ENCODE assay signal across 1 fruit fly cellular context in the genomic region with DNA sequence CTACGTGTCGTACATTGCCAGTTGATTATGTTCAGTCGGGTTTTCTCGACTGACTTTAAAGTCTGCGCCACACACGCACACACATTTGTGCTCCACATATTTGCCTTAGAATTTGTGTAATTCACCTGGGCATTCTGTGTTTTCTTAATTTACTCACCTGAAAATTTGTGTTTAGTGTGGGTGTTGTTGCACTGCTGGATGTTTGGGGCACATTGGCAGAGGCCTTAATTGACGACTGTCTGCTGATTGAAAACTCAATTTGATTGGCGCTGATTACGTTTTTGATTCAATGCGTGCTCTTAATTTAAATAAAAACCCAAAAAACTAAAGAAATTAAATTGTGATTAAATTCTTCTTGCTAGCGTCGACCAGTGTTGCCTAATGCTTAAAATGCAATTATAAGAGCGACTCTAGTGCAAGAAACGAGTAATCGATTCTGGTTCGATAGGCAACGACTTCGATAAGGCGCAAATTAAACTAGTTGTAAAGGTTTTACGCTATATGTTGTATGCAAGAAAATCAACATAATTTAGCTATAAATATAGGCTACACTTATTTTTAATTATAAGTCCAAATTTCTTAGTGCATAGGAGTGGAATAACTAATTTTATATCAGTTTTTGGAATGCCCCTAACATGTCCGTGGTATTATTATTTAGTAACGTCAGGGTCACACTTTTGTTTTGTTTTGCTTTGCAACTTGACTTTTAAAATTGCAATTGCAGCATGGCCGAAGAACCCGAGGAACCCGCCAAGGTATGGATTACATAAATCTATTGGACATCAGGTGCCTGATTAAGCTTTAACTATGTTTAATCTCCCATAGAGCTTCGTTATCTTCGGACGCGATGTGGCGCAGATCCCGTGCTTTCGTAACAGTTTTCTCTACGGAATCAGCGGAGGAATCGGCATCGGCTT.
TF ChIP-seq lines count a peak whose summit lies in the region.

A gene (minus strand): TSS at position 51 of the 917 bp plus-strand sequence.
A gene (minus strand): TSS at position 403 of the 917 bp plus-strand sequence.

TF ChIP-seq in whole organism, embryonic, 481 proteins besides CTCF, POLR2A, EP300 and RAD21 (continued from another document and continues in another):
- TF ChIP-seq CG11696 (GFP tag; IDR thresholded peaks at IDR 0.05; lab: Robert Waterston, UW) (no peak), Hr39 (optimal IDR thresholded peaks at IDR 0.05; lab: Kevin White, UChicago) (no peak), CG9932 (GFP tag; IDR thresholded peaks at IDR 0.05; lab: Robert Waterston, UW) (no peak), lab (GFP tag; optimal IDR thresholded peaks at IDR 0.05; lab: Kevin White, UChicago) (no peak), Fer1 (GFP tag; optimal IDR thresholded peaks at IDR 0.05; lab: Kevin White, UChicago) (peak; percentile 20), dmrt99B (tag; optimal IDR thresholded peaks at IDR 0.05; lab: Kevin White, UChicago) (no peak), CG2678 (tag; optimal IDR thresholded peaks at IDR 0.05; lab: Kevin White, UChicago) (no peak), CG13287 (GFP tag; IDR thresholded peaks at IDR 0.05; lab: Robert Waterston, UW; ENCODE audit: partially characterized antibody) (peak; percentile 82), CG1792 (GFP tag; optimal IDR thresholded peaks at IDR 0.05; lab: Kevin White, UChicago) (no peak), CG13123 (GFP tag; optimal IDR thresholded peaks at IDR 0.05; lab: Kevin White, UChicago) (no peak), gsb (GFP tag; IDR thresholded peaks at IDR 0.05; lab: Robert Waterston, UW) (no peak), Elba2 (GFP tag; optimal IDR thresholded peaks at IDR 0.05; lab: Kevin White, UChicago) (no peak), dan (GFP tag; IDR thresholded peaks at IDR 0.05; lab: Robert Waterston, UW) (no peak), slbo (GFP tag; IDR thresholded peaks at IDR 0.05; lab: Robert Waterston, UW) (no peak), emc (GFP tag; optimal IDR thresholded peaks at IDR 0.05; lab: Kevin White, UChicago) (no peak), Gsc (GFP tag; IDR thresholded peaks at IDR 0.05; lab: Robert Waterston, UW) (no peak), HmgZ (tag; optimal IDR thresholded peaks at IDR 0.05; lab: Kevin White, UChicago) (peak; percentile 35), CG14965 (GFP tag; optimal IDR thresholded peaks at IDR 0.05; lab: Kevin White, UChicago; ENCODE audit: borderline replicate concordance) (no peak), Pdp1 (GFP tag; optimal IDR thresholded peaks at IDR 0.05; lab: Kevin White, UChicago) (peak; percentile 31 to 78), CG3065 (GFP tag; optimal IDR thresholded peaks at IDR 0.05; lab: Kevin White, UChicago) (no peak), lilli (GFP tag; optimal IDR thresholded peaks at IDR 0.05; lab: Kevin White, UChicago) (peak; percentile 66), pb (GFP tag; optimal IDR thresholded peaks at IDR 0.05; lab: Kevin White, UChicago) (no peak), Sry-δ (GFP tag; optimal IDR thresholded peaks at IDR 0.05; lab: Kevin White, UChicago) (peak; percentile 74), CG2120 (GFP tag; optimal IDR thresholded peaks at IDR 0.05; lab: Kevin White, UChicago) (peak; percentile 71), pum (GFP tag; optimal IDR thresholded peaks at IDR 0.05; lab: Kevin White, UChicago) (peak; percentile 34), CG9797 (GFP tag; optimal IDR thresholded peaks at IDR 0.05; lab: Kevin White, UChicago) (peak; percentile 71), chn (GFP tag; optimal IDR thresholded peaks at IDR 0.05; lab: Kevin White, UChicago) (no peak), tll (GFP tag; optimal IDR thresholded peaks at IDR 0.05; lab: Kevin White, UChicago) (peak in 1 of 2 experiments; percentile 68), YL-1 (GFP tag; optimal IDR thresholded peaks at IDR 0.05; lab: Kevin White, UChicago) (peak; percentile 83), HLH3B (GFP tag; IDR thresholded peaks at IDR 0.05; lab: Robert Waterston, UW) (no peak), E2f2 (GFP tag; IDR thresholded peaks at IDR 0.05; lab: Robert Waterston, UW) (peak; percentile 70), Lim3 (GFP tag; IDR thresholded peaks at IDR 0.05; lab: Robert Waterston, UW) (no peak), onecut (GFP tag; IDR thresholded peaks at IDR 0.05; lab: Robert Waterston, UW) (no peak), Doc3 (GFP tag; IDR thresholded peaks at IDR 0.05; lab: Robert Waterston, UW; ENCODE audit: partially characterized antibody) (0 out of 3 replicates have a peak, but pooled peaks have one; percentile 43), Atf3 (GFP tag; optimal IDR thresholded peaks at IDR 0.05; lab: Kevin White, UChicago) (no peak), zfh2 (GFP tag; optimal IDR thresholded peaks at IDR 0.05; lab: Kevin White, UChicago) (peak; percentile 33), Neu2 (GFP tag; optimal IDR thresholded peaks at IDR 0.05; lab: Kevin White, UChicago; ENCODE audit: borderline replicate concordance) (no peak), CG11560 (tag; IDR thresholded peaks at IDR 0.05; lab: Robert Waterston, UW) (no peak), disco-r (GFP tag; optimal IDR thresholded peaks at IDR 0.05; lab: Kevin White, UChicago) (peak; percentile 2), Gug (GFP tag; IDR thresholded peaks at IDR 0.05; lab: Robert Waterston, UW) (no peak), crp (GFP tag; optimal IDR thresholded peaks at IDR 0.05; lab: Kevin White, UChicago) (no peak), CG12219 (GFP tag; optimal IDR thresholded peaks at IDR 0.05; lab: Kevin White, UChicago) (no peak), HLHmδ (GFP tag; optimal IDR thresholded peaks at IDR 0.05; lab: Kevin White, UChicago) (no peak), so (GFP tag; IDR thresholded peaks at IDR 0.05; lab: Robert Waterston, UW) (no peak), tup (GFP tag; optimal IDR thresholded peaks at IDR 0.05; lab: Kevin White, UChicago) (no peak), chif (GFP tag; optimal IDR thresholded peaks at IDR 0.05; lab: Kevin White, UChicago) (peak in 1 of 2 experiments; percentile 38), BtbVII (GFP tag; optimal IDR thresholded peaks at IDR 0.05; lab: Kevin White, UChicago) (peak; percentile 2), hb (GFP tag; IDR thresholded peaks at IDR 0.05; lab: Robert Waterston, UW; ENCODE audit: partially characterized antibody) (peak; percentile 67; the same call in 2 of the 3 replicates), Hsf (GFP tag; optimal IDR thresholded peaks at IDR 0.05; lab: Kevin White, UChicago) (peak; percentile 45), CG1647 (GFP tag; optimal IDR thresholded peaks at IDR 0.05; lab: Kevin White, UChicago) (peak; percentile 25), gt (GFP tag; IDR thresholded peaks at IDR 0.05; lab: Robert Waterston, UW) (no peak), CG14710 (tag; optimal IDR thresholded peaks at IDR 0.05; lab: Kevin White, UChicago) (peak; percentile 93), dysf (GFP tag; IDR thresholded peaks at IDR 0.05; lab: Robert Waterston, UW) (no peak), crc (GFP tag; optimal IDR thresholded peaks at IDR 0.05; lab: Kevin White, UChicago) (no peak), CG6272 (GFP tag; IDR thresholded peaks at IDR 0.05; lab: Robert Waterston, UW) (no peak), ewg (GFP tag; optimal IDR thresholded peaks at IDR 0.05; lab: Kevin White, UChicago) (no peak), CG31388 (GFP tag; optimal IDR thresholded peaks at IDR 0.05; lab: Kevin White, UChicago) (no peak), fru (optimal IDR thresholded peaks at IDR 0.05; lab: Kevin White, UChicago) (no peak), pita (GFP tag; optimal IDR thresholded peaks at IDR 0.05; lab: Kevin White, UChicago) (no peak), ash1 (GFP tag; optimal IDR thresholded peaks at IDR 0.05; lab: Kevin White, UChicago) (no peak), Mad (GFP tag; optimal IDR thresholded peaks at IDR 0.05; lab: Kevin White, UChicago) (peak; percentile 14), CG2712 (tag; optimal IDR thresholded peaks at IDR 0.05; lab: Kevin White, UChicago) (no peak), NK7.1 (GFP tag; optimal IDR thresholded peaks at IDR 0.05; lab: Kevin White, UChicago) (no peak), Blimp-1 (GFP tag; optimal IDR thresholded peaks at IDR 0.05; lab: Kevin White, UChicago) (no peak), Sin3A (optimal IDR thresholded peaks at IDR 0.05; lab: Kevin White, UChicago) (peak; percentile 66), en (GFP tag; optimal IDR thresholded peaks at IDR 0.05; lab: Kevin White, UChicago) (no peak), prd (optimal IDR thresholded peaks at IDR 0.05; lab: Kevin White, UChicago) (no peak), prd (GFP tag; IDR thresholded peaks at IDR 0.05; lab: Robert Waterston, UW) (no peak), D (optimal IDR thresholded peaks at IDR 0.05; lab: Kevin White, UChicago) (no peak), D (GFP tag; optimal IDR thresholded peaks at IDR 0.05; lab: Kevin White, UChicago) (no peak), pnt (GFP tag; optimal IDR thresholded peaks at IDR 0.05; lab: Kevin White, UChicago) (no peak), Ravus (GFP tag; IDR thresholded peaks at IDR 0.05; lab: Robert Waterston, UW) (no peak), Hmr (GFP tag; optimal IDR thresholded peaks at IDR 0.05; lab: Kevin White, UChicago) (no peak), fd102C (GFP tag; optimal IDR thresholded peaks at IDR 0.05; lab: Kevin White, UChicago) (no peak), CG10565 (GFP tag; optimal IDR thresholded peaks at IDR 0.05; lab: Kevin White, UChicago) (no peak), fd96Cb (tag; optimal IDR thresholded peaks at IDR 0.05; lab: Kevin White, UChicago) (no peak), mam (GFP tag; optimal IDR thresholded peaks at IDR 0.05; lab: Kevin White, UChicago) (peak; percentile 37), hbn (GFP tag; IDR thresholded peaks at IDR 0.05; lab: Robert Waterston, UW; ENCODE audit: partially characterized antibody) (peak; percentile 40; the same call in 1 of the 2 replicates), CG6683 (GFP tag; optimal IDR thresholded peaks at IDR 0.05; lab: Kevin White, UChicago) (no peak), Opbp (GFP tag; IDR thresholded peaks at IDR 0.05; lab: Robert Waterston, UW; ENCODE audit: partially characterized antibody) (peak; percentile 61; the same call in 1 of the 3 replicates), CG43689 (GFP tag; IDR thresholded peaks at IDR 0.05; lab: Robert Waterston, UW) (no peak), CG7372 (GFP tag; IDR thresholded peaks at IDR 0.05; lab: Robert Waterston, UW) (no peak), Dip3 (GFP tag; optimal IDR thresholded peaks at IDR 0.05; lab: Kevin White, UChicago) (no peak), sr (GFP tag; IDR thresholded peaks at IDR 0.05; lab: Robert Waterston, UW) (no peak), CG17612 (GFP tag; IDR thresholded peaks at IDR 0.05; lab: Robert Waterston, UW) (no peak), CG4424 (GFP tag; optimal IDR thresholded peaks at IDR 0.05; lab: Kevin White, UChicago) (peak; percentile 20), CG7987 (GFP tag; optimal IDR thresholded peaks at IDR 0.05; lab: Kevin White, UChicago) (no peak), Dip2 (GFP tag; IDR thresholded peaks at IDR 0.05; lab: Robert Waterston, UW) (no peak), Fer2 (tag; optimal IDR thresholded peaks at IDR 0.05; lab: Kevin White, UChicago) (no peak), ato (GFP tag; IDR thresholded peaks at IDR 0.05; lab: Robert Waterston, UW; ENCODE audit: partially characterized antibody) (no peak; the same call in 1 of the 2 replicates), PHDP (tag; optimal IDR thresholded peaks at IDR 0.05; lab: Kevin White, UChicago) (no peak), ham (GFP tag; IDR thresholded peaks at IDR 0.05; lab: Robert Waterston, UW) (no peak), CG15601 (tag; optimal IDR thresholded peaks at IDR 0.05; lab: Kevin White, UChicago) (no peak), her (GFP tag; optimal IDR thresholded peaks at IDR 0.05; lab: Kevin White, UChicago) (peak; percentile 9), CG11456 (GFP tag; IDR thresholded peaks at IDR 0.05; lab: Robert Waterston, UW) (no peak), ci (GFP tag; IDR thresholded peaks at IDR 0.05; lab: Robert Waterston, UW) (no peak), ken (GFP tag; IDR thresholded peaks at IDR 0.05; lab: Robert Waterston, UW) (no peak), NC2β (GFP tag; optimal IDR thresholded peaks at IDR 0.05; lab: Kevin White, UChicago) (peak; percentile 56), Chrac-16 (GFP tag; optimal IDR thresholded peaks at IDR 0.05; lab: Kevin White, UChicago) (peak; percentile 32), CG4617 (GFP tag; optimal IDR thresholded peaks at IDR 0.05; lab: Kevin White, UChicago; ENCODE audit: borderline replicate concordance) (peak; percentile 76), CG6854 (GFP tag; optimal IDR thresholded peaks at IDR 0.05; lab: Kevin White, UChicago) (no peak), Dref (GFP tag; IDR thresholded peaks at IDR 0.05; lab: Robert Waterston, UW) (peak; percentile 72), CG6689 (GFP tag; IDR thresholded peaks at IDR 0.05; lab: Robert Waterston, UW) (no peak), wor (GFP tag; IDR thresholded peaks at IDR 0.05; lab: Robert Waterston, UW) (no peak), Ada2b (GFP tag; IDR thresholded peaks at IDR 0.05; lab: Robert Waterston, UW) (no peak), Doc2 (GFP tag; IDR thresholded peaks at IDR 0.05; lab: Robert Waterston, UW) (no peak), cad (GFP tag; optimal IDR thresholded peaks at IDR 0.05; lab: Kevin White, UChicago) (no peak), CG11085 (GFP tag; IDR thresholded peaks at IDR 0.05; lab: Robert Waterston, UW) (no peak), Ets97D (GFP tag; optimal IDR thresholded peaks at IDR 0.05; lab: Kevin White, UChicago) (peak; percentile 52), CG9437 (GFP tag; optimal IDR thresholded peaks at IDR 0.05; lab: Kevin White, UChicago) (peak; percentile 6), CG4282 (GFP tag; optimal IDR thresholded peaks at IDR 0.05; lab: Kevin White, UChicago) (no peak), CG34376 (GFP tag; optimal IDR thresholded peaks at IDR 0.05; lab: Kevin White, UChicago) (no peak), CG13624 (GFP tag; optimal IDR thresholded peaks at IDR 0.05; lab: Kevin White, UChicago) (peak; percentile 43), az2 (GFP tag; optimal IDR thresholded peaks at IDR 0.05; lab: Kevin White, UChicago) (no peak), maf-S (GFP tag; optimal IDR thresholded peaks at IDR 0.05; lab: Kevin White, UChicago) (no peak), CG1233 (GFP tag; optimal IDR thresholded peaks at IDR 0.05; lab: Kevin White, UChicago) (no peak), Dfd (GFP tag; optimal IDR thresholded peaks at IDR 0.05; lab: Kevin White, UChicago) (no peak), Bteb2 (GFP tag; optimal IDR thresholded peaks at IDR 0.05; lab: Kevin White, UChicago) (peak; percentile 54), Asciz (GFP tag; optimal IDR thresholded peaks at IDR 0.05; lab: Kevin White, UChicago) (no peak), CG5180 (GFP tag; optimal IDR thresholded peaks at IDR 0.05; lab: Kevin White, UChicago) (no peak), Mes4 (GFP tag; optimal IDR thresholded peaks at IDR 0.05; lab: Kevin White, UChicago) (no peak), Sox102F (GFP tag; optimal IDR thresholded peaks at IDR 0.05; lab: Kevin White, UChicago) (no peak), CG3838 (GFP tag; optimal IDR thresholded peaks at IDR 0.05; lab: Kevin White, UChicago) (no peak), org-1 (GFP tag; optimal IDR thresholded peaks at IDR 0.05; lab: Kevin White, UChicago) (no peak)
